Worm (Caenorhabditis elegans) whole organism, late embryonic: ENCODE data around the gene K12H6.9.

Experiments used
- K02D7.2 ChIP-seq: sonication (generic microtip); optimal IDR thresholded peaks from 2 replicates; lab custom pipeline; 2017; ENCODE audit warnings: mild to moderate bottlenecking, missing genetic modification characterization, missing compliant biosample characterization
- K09A11.1 ChIP-seq: sonication (generic microtip); optimal IDR thresholded peaks from 2 replicates; lab custom pipeline; 2017; ENCODE audit warnings: antibody characterized with exemption, mild to moderate bottlenecking, missing genetic modification characterization, missing compliant biosample characterization; ENCODE audit not compliant: insufficient read depth
- ama-1 ChIP-seq: fragments of 150-350 bp; optimal IDR thresholded peaks from 2 replicates; lab custom pipeline; 2014
- ceh-30 ChIP-seq: fragments of 150-350 bp; optimal IDR thresholded peaks from 2 replicates; lab custom pipeline; 2014; ENCODE audit warnings: missing biosample characterization, missing genetic modification characterization
- ceh-45 ChIP-seq: fragments of 200-800 bp; sonication (Bioruptor generic); IDR thresholded peaks from 2 replicates; pipeline ENCODE4 v1.3.6; 2022; ENCODE audit warnings: missing genetic modification reagents, missing genetic modification characterization, missing compliant biosample characterization
- ceh-48 ChIP-seq: sonication (generic microtip); optimal IDR thresholded peaks from 2 replicates; lab custom pipeline; 2016; ENCODE audit warnings: missing genetic modification characterization, inconsistent platforms, missing compliant biosample characterization
- fkh-10 ChIP-seq: fragments of 150-350 bp; optimal IDR thresholded peaks from 2 replicates; lab custom pipeline; 2014; ENCODE audit warnings: missing biosample characterization, missing genetic modification reagents, missing genetic modification characterization
- fkh-6 ChIP-seq: sonication (generic microtip); optimal IDR thresholded peaks from 2 replicates; lab custom pipeline; 2016; ENCODE audit warnings: missing genetic modification characterization, missing compliant biosample characterization
- lin-11 ChIP-seq: fragments of 200-800 bp; sonication (Bioruptor generic); optimal IDR thresholded peaks from 2 replicates; lab custom pipeline; 2018; ENCODE audit warnings: mild to moderate bottlenecking, missing genetic modification characterization, missing compliant biosample characterization
- nhr-232 ChIP-seq: sonication (generic microtip); optimal IDR thresholded peaks from 2 replicates; lab custom pipeline; 2016; ENCODE audit warnings: missing genetic modification characterization, missing compliant biosample characterization
- pha-2 ChIP-seq: sonication (generic microtip); optimal IDR thresholded peaks from 2 replicates; lab custom pipeline; 2017; ENCODE audit warnings: mild to moderate bottlenecking, missing genetic modification characterization, missing compliant biosample characterization
- tbx-2 ChIP-seq: sonication (generic microtip); optimal IDR thresholded peaks from 2 replicates; lab custom pipeline; 2016; ENCODE audit warnings: missing genetic modification characterization, missing compliant biosample characterization
- unc-86 ChIP-seq: sonication (generic microtip); optimal IDR thresholded peaks from 2 replicates; lab custom pipeline; 2016; ENCODE audit warnings: missing genetic modification characterization, missing compliant biosample characterization

- no peak for TF ChIP-seq K09A11.1 (tag; lab: Kevin White, UChicago)
- no peak for TF ChIP-seq nhr-232 (tag; lab: Kevin White, UChicago)
- no peak for TF ChIP-seq pha-2 (tag; lab: Kevin White, UChicago)
- no peak for TF ChIP-seq fkh-10 (GFP tag; lab: Kevin White, UChicago)
- TF ChIP-seq ceh-30 (tag; lab: Kevin White, UChicago) = no peak
- TF ChIP-seq lin-11 = no peak
- no peak for TF ChIP-seq fkh-6 (tag; lab: Kevin White, UChicago)
- no peak for TF ChIP-seq ama-1 (lab: Kevin White, UChicago)
- TF ChIP-seq tbx-2 (tag; lab: Kevin White, UChicago) = no peak
- no peak for TF ChIP-seq ceh-45 (GFP tag; lab: Robert Waterston, UW)
- TF ChIP-seq ceh-48 (tag; lab: Kevin White, UChicago) = no peak
- no peak for TF ChIP-seq unc-86
- TF ChIP-seq K02D7.2 (tag; lab: Kevin White, UChicago) = no peak
Observed at ce11 chrII:2796431-2796830, 27.8 kb upstream of the K12H6.9 start.
